Worm (Caenorhabditis elegans) whole organism, L3 larva: ENCODE results near the gene K11D12.14.

Source experiments
- ZK546.5 ChIP-seq: sonication (generic microtip); optimal IDR thresholded peaks from 2 replicates; lab custom pipeline; 2017; ENCODE audit warnings: missing biosample characterization, missing genetic modification characterization
- aly-2 ChIP-seq: fragments of 150-350 bp; optimal IDR thresholded peaks from 2 replicates; lab custom pipeline; 2014; ENCODE audit warnings: missing biosample characterization, missing genetic modification characterization
- ceh-16 ChIP-seq: sonication (generic microtip); optimal IDR thresholded peaks from 2 replicates; lab custom pipeline; 2017; ENCODE audit warnings: missing biosample characterization, missing genetic modification characterization
- eor-1 ChIP-seq, 2 experiments: fragments of 150-350 bp; optimal IDR thresholded peaks; 2 replicates each; lab custom pipeline; 2014 to 2018; ENCODE audit warnings: missing biosample characterization in 2 of 2, missing genetic modification characterization in 2 of 2
- lin-39 ChIP-seq: fragments of 150-350 bp; optimal IDR thresholded peaks from 2 replicates; lab custom pipeline; 2018; ENCODE audit warnings: missing biosample characterization, missing genetic modification reagents, missing genetic modification characterization
- nfya-1 ChIP-seq: sonication (generic microtip); optimal IDR thresholded peaks from 2 replicates; lab custom pipeline; 2017; ENCODE audit warnings: missing genetic modification characterization, mild to moderate bottlenecking, missing compliant biosample characterization, antibody characterized with exemption, moderate library complexity; ENCODE audit not compliant: insufficient read depth
- nhr-12 ChIP-seq: fragments of 150-350 bp; optimal IDR thresholded peaks from 2 replicates; lab custom pipeline; 2014; ENCODE audit warnings: missing biosample characterization, missing genetic modification characterization
- nhr-67 ChIP-seq: fragments of 150-350 bp; optimal IDR thresholded peaks from 2 replicates; lab custom pipeline; 2014; ENCODE audit warnings: missing biosample characterization, missing genetic modification characterization
- nhr-76 ChIP-seq: fragments of 150-350 bp; sonication (generic microtip); optimal IDR thresholded peaks from 5 replicates; lab custom pipeline; 2014; ENCODE audit warnings: missing biosample characterization, missing genetic modification characterization
- nhr-77 ChIP-seq: fragments of 150-350 bp; optimal IDR thresholded peaks from 2 replicates; lab custom pipeline; 2014; ENCODE audit warnings: missing biosample characterization, missing genetic modification characterization
- pha-4 ChIP-seq: fragments of 150-350 bp; optimal IDR thresholded peaks from 2 replicates; lab custom pipeline; 2014; ENCODE audit warnings: missing biosample characterization, missing genetic modification reagents, missing genetic modification characterization
- unc-62 ChIP-seq: fragments of 150-350 bp; sonication (generic microtip); optimal IDR thresholded peaks from 4 replicates; lab custom pipeline; 2014; ENCODE audit warnings: missing biosample characterization, missing genetic modification reagents, missing genetic modification characterization
- zag-1 ChIP-seq: fragments of 150-350 bp; optimal IDR thresholded peaks from 2 replicates; lab custom pipeline; 2014; ENCODE audit warnings: missing biosample characterization, missing genetic modification characterization

- TF ChIP-seq lin-39 (tag; lab: Kevin White, UChicago) (peak; percentile 26), nfya-1 (tag; lab: Kevin White, UChicago) (peak; percentile 22), unc-62 (GFP tag; lab: Kevin White, UChicago) (no peak), aly-2 (tag; lab: Kevin White, UChicago) (no peak), nhr-67 (tag; lab: Kevin White, UChicago) (no peak), ceh-16 (no peak), nhr-77 (no peak), eor-1 (tag; optimal IDR thresholded peaks at IDR 0.05; lab: Kevin White, UChicago) (no peak), zag-1 (tag; lab: Kevin White, UChicago) (no peak), pha-4 (tag; lab: Kevin White, UChicago) (peak; percentile 28), nhr-12 (tag; lab: Kevin White, UChicago) (no peak), nhr-76 (tag; lab: Kevin White, UChicago) (no peak), ZK546.5 (tag; lab: Kevin White, UChicago) (no peak)
Measured at ce11 chrV:5086919-5087404, 37.5 kb downstream of the K11D12.14 start, which contains the start of gene Y58A7A.5.
